Fruit fly (Drosophila melanogaster) whole organism, adult: ENCODE measurements around the gene Ir7g.

Experiments
- CG11617 ChIP-seq: fragments of 200-800 bp; sonication (Bioruptor generic); optimal IDR thresholded peaks from 2 replicates; lab custom pipeline; 2017; ENCODE audit warnings: mild to moderate bottlenecking, missing biosample characterization, missing genetic modification reagents, missing genetic modification characterization
- CG12768 ChIP-seq: fragments of 200-800 bp; sonication (Bioruptor generic); optimal IDR thresholded peaks from 2 replicates; lab custom pipeline; 2017; ENCODE audit warnings: missing biosample characterization, missing genetic modification characterization, mild to moderate bottlenecking, moderate library complexity, missing genetic modification reagents
- CG14711 ChIP-seq: fragments of 200-800 bp; sonication (Bioruptor generic); optimal IDR thresholded peaks from 2 replicates; lab custom pipeline; 2018; ENCODE audit warnings: missing biosample characterization, mild to moderate bottlenecking, missing genetic modification characterization, moderate library complexity
- CG1620 ChIP-seq: fragments of 200-800 bp; sonication (Bioruptor generic); optimal IDR thresholded peaks from 2 replicates; lab custom pipeline; 2016; ENCODE audit warnings: missing biosample characterization, missing genetic modification characterization
- CG33017 ChIP-seq: fragments of 200-800 bp; sonication (Bioruptor generic); optimal IDR thresholded peaks from 2 replicates; lab custom pipeline; 2018; ENCODE audit warnings: missing biosample characterization, mild to moderate bottlenecking, missing genetic modification characterization, moderate library complexity
- CG5204 ChIP-seq: fragments of 200-800 bp; sonication (Bioruptor generic); optimal IDR thresholded peaks from 2 replicates; lab custom pipeline; 2016; ENCODE audit warnings: missing biosample characterization, missing genetic modification characterization
- CG7045 ChIP-seq: fragments of 200-800 bp; sonication (Bioruptor generic); optimal IDR thresholded peaks from 2 replicates; lab custom pipeline; 2017; ENCODE audit warnings: missing biosample characterization, mild to moderate bottlenecking, missing genetic modification characterization
- CG7101 ChIP-seq: fragments of 200-800 bp; sonication (Bioruptor generic); optimal IDR thresholded peaks from 2 replicates; lab custom pipeline; 2018; ENCODE audit warnings: missing biosample characterization, mild to moderate bottlenecking, missing genetic modification characterization, moderate library complexity
- Clk ChIP-seq: fragments of 200-800 bp; sonication (Bioruptor generic); optimal IDR thresholded peaks from 2 replicates; lab custom pipeline; 2017; ENCODE audit warnings: missing biosample characterization, missing genetic modification characterization
- Crg-1 ChIP-seq: fragments of 200-800 bp; sonication (Bioruptor generic); optimal IDR thresholded peaks from 2 replicates; lab custom pipeline; 2016; ENCODE audit warnings: missing biosample characterization, missing genetic modification characterization
- Hr96 ChIP-seq: fragments of 200-800 bp; sonication (Bioruptor generic); optimal IDR thresholded peaks from 2 replicates; lab custom pipeline; 2016; ENCODE audit warnings: missing biosample characterization, missing genetic modification characterization
- Mnt ChIP-seq: fragments of 200-800 bp; sonication (Bioruptor generic); optimal IDR thresholded peaks from 2 replicates; lab custom pipeline; 2016; ENCODE audit warnings: missing biosample characterization, mild to moderate bottlenecking, missing genetic modification characterization
- bab1 ChIP-seq: fragments of 200-800 bp; sonication (Bioruptor generic); optimal IDR thresholded peaks from 3 replicates; lab custom pipeline; 2019; ENCODE audit warnings: missing biosample characterization, mild to moderate bottlenecking, missing genetic modification characterization, moderate library complexity
- cic ChIP-seq: fragments of 200-800 bp; sonication (Bioruptor generic); optimal IDR thresholded peaks from 2 replicates; lab custom pipeline; 2017; ENCODE audit warnings: missing biosample characterization, mild to moderate bottlenecking, missing genetic modification characterization, moderate library complexity
- cnc ChIP-seq, 2 experiments: fragments of >200 bp; optimal IDR thresholded peaks; 2 replicates each; lab custom pipeline; 2017
- kay ChIP-seq: fragments of 200-800 bp; sonication (Bioruptor generic); peaks from one replicate; lab custom pipeline; 2016; ENCODE audit warnings: missing biosample characterization, missing genetic modification characterization, borderline replicate concordance
- ovo ChIP-seq: fragments of 200-800 bp; sonication (Bioruptor generic); optimal IDR thresholded peaks from 2 replicates; lab custom pipeline; 2016; ENCODE audit warnings: missing biosample characterization, missing genetic modification characterization
- pad ChIP-seq: fragments of 200-800 bp; sonication (Bioruptor generic); optimal IDR thresholded peaks from 3 replicates; lab custom pipeline; 2017; ENCODE audit warnings: missing biosample characterization, missing genetic modification characterization, mild to moderate bottlenecking, moderate library complexity, missing genetic modification reagents
- tj ChIP-seq: fragments of 200-800 bp; sonication (Bioruptor generic); optimal IDR thresholded peaks from 3 replicates; lab custom pipeline; 2017; ENCODE audit warnings: missing biosample characterization, mild to moderate bottlenecking, missing genetic modification characterization, moderate library complexity
- toe ChIP-seq: fragments of 200-800 bp; sonication (Bioruptor generic); optimal IDR thresholded peaks from 2 replicates; lab custom pipeline; 2016; ENCODE audit warnings: missing biosample characterization, missing genetic modification characterization

Ir7g gene

dm6 chrX:7930236-7931027 is 46.0 kb downstream of the Ir7g start:
- TF ChIP-seq tj (GFP tag; lab: Kevin White, UChicago) (peak; percentile 8), pad (GFP tag; lab: Kevin White, UChicago) (peak; percentile 25), kay (GFP tag; lab: Kevin White, UChicago) (no peak), CG7101 (peak; percentile 19), CG33017 (tag; lab: Kevin White, UChicago) (no peak), CG5204 (GFP tag; lab: Kevin White, UChicago) (no peak), Crg-1 (GFP tag; lab: Kevin White, UChicago) (no peak), CG7045 (GFP tag; lab: Kevin White, UChicago) (no peak), CG12768 (GFP tag; lab: Kevin White, UChicago) (peak; percentile 6), Hr96 (GFP tag; lab: Kevin White, UChicago) (no peak), ovo (GFP tag; lab: Kevin White, UChicago) (no peak)

DNA sequence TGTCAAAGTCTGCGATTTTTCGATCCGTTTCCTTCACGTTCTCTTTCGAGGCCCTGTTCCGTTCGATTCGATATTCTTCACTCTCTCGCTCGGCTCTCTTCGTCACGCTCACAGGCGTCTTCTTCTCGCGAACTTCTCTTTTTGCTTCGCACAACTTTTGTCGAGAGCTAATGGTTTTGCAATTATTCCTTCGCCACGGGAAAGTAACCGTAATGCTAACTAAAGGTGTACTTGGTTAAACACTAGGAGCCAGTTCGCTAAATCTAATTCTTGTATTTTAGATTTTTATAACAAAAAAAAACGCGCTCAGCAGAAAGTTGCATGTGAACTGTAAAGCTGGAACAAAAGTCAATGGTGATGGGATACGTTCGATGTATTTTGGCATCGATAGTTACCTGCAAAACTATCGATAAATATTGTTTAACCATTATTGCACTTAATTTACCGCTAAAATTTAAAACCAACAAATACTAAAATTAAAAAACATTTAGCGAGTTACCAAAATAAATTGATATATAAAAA is 46.6 kb downstream of the Ir7g start, which contains the start of gene mahe:
Gene mahe (minus strand): TSS at position 355 of the 522 bp plus-strand sequence.
- peak; percentile 35 for TF ChIP-seq CG14711 (tag; lab: Kevin White, UChicago)
- TF ChIP-seq CG12768 (GFP tag; lab: Kevin White, UChicago) = no peak
- no peak for TF ChIP-seq cnc (optimal IDR thresholded peaks at IDR 0.05; lab: Kevin White, UChicago)
- TF ChIP-seq CG7101 = peak; percentile 26
- TF ChIP-seq cic (GFP tag; lab: Kevin White, UChicago) = no peak
- TF ChIP-seq CG11617 (GFP tag; lab: Kevin White, UChicago) = no peak
- TF ChIP-seq CG7045 (GFP tag; lab: Kevin White, UChicago) = no peak
- TF ChIP-seq bab1 (GFP tag; lab: Kevin White, UChicago) = peak; percentile 55
- no peak for TF ChIP-seq pad (GFP tag; lab: Kevin White, UChicago)
- TF ChIP-seq Mnt = peak; percentile 72
- peak; percentile 75 for TF ChIP-seq tj (GFP tag; lab: Kevin White, UChicago)

- no peak for TF ChIP-seq toe (GFP tag; lab: Kevin White, UChicago)
- TF ChIP-seq CG14711 (tag; lab: Kevin White, UChicago) = peak; percentile 96
- TF ChIP-seq CG5204 (GFP tag; lab: Kevin White, UChicago) = no peak
- TF ChIP-seq Crg-1 (GFP tag; lab: Kevin White, UChicago) = peak; percentile 84
- no peak for TF ChIP-seq cnc (optimal IDR thresholded peaks at IDR 0.05; lab: Kevin White, UChicago)
- no peak for TF ChIP-seq kay (GFP tag; lab: Kevin White, UChicago)
- no peak for TF ChIP-seq cic (GFP tag; lab: Kevin White, UChicago)
- TF ChIP-seq Clk (GFP tag; lab: Kevin White, UChicago) = no peak
- TF ChIP-seq CG12768 (GFP tag; lab: Kevin White, UChicago) = no peak
- TF ChIP-seq pad (GFP tag; lab: Kevin White, UChicago) = peak; percentile 66
- TF ChIP-seq Mnt = peak; percentile 81
- peak; percentile 77 for TF ChIP-seq ovo (GFP tag; lab: Kevin White, UChicago)
- peak; percentile 43 for TF ChIP-seq bab1 (GFP tag; lab: Kevin White, UChicago)
- peak; percentile 66 for TF ChIP-seq tj (GFP tag; lab: Kevin White, UChicago)
- peak; percentile 91 for TF ChIP-seq CG11617 (GFP tag; lab: Kevin White, UChicago)
- peak; percentile 24 for TF ChIP-seq CG7045 (GFP tag; lab: Kevin White, UChicago)
- TF ChIP-seq CG33017 (tag; lab: Kevin White, UChicago) = no peak
- peak; percentile 77 for TF ChIP-seq CG7101
- no peak for TF ChIP-seq Hr96 (GFP tag; lab: Kevin White, UChicago)
- peak; percentile 64 for TF ChIP-seq CG1620
Observed at dm6 chrX:7933210-7933915, 48.9 kb downstream of the Ir7g start, which contains the start of the genes Dhdds and RpS14a. Gene Dhdds, minus strand, starts transcription at chrX:7933351. Gene RpS14a, plus strand, starts transcription at chrX:7933742.

dm6 chrX:7934679-7935078 is 50.2 kb downstream of the Ir7g start, which contains the start of gene RpS14b:
Gene RpS14b, plus strand, starts transcription at chrX:7934898.
- peak; percentile 94 for TF ChIP-seq bab1 (GFP tag; lab: Kevin White, UChicago)
- peak; percentile 78 for TF ChIP-seq tj (GFP tag; lab: Kevin White, UChicago)
- TF ChIP-seq cnc (optimal IDR thresholded peaks at IDR 0.05; lab: Kevin White, UChicago) = no peak
- TF ChIP-seq ovo (GFP tag; lab: Kevin White, UChicago) = peak; percentile 89
- TF ChIP-seq Crg-1 (GFP tag; lab: Kevin White, UChicago) = peak; percentile 83
- peak; percentile 44 for TF ChIP-seq CG7045 (GFP tag; lab: Kevin White, UChicago)
- peak; percentile 88 for TF ChIP-seq Hr96 (GFP tag; lab: Kevin White, UChicago)
- no peak for TF ChIP-seq Clk (GFP tag; lab: Kevin White, UChicago)
- TF ChIP-seq CG33017 (tag; lab: Kevin White, UChicago) = peak; percentile 37
- TF ChIP-seq cic (GFP tag; lab: Kevin White, UChicago) = peak; percentile 7
- TF ChIP-seq CG14711 (tag; lab: Kevin White, UChicago) = peak; percentile 75
- no peak for TF ChIP-seq kay (GFP tag; lab: Kevin White, UChicago)
- peak; percentile 94 for TF ChIP-seq Mnt
- no peak for TF ChIP-seq CG5204 (GFP tag; lab: Kevin White, UChicago)
- peak; percentile 94 for TF ChIP-seq CG11617 (GFP tag; lab: Kevin White, UChicago)
- peak; percentile 88 for TF ChIP-seq CG7101
- TF ChIP-seq pad (GFP tag; lab: Kevin White, UChicago) = peak; percentile 73
- TF ChIP-seq toe (GFP tag; lab: Kevin White, UChicago) = peak; percentile 24
- peak; percentile 57 for TF ChIP-seq CG12768 (GFP tag; lab: Kevin White, UChicago)
- peak; percentile 89 for TF ChIP-seq CG1620
